Worm (Caenorhabditis elegans): ENCODE measurements around the gene mdt-22.

mdt-22 gene

ce11 chrII:10311973-10312372 lies 11.0 kb downstream of the mdt-22 start, which contains the start of gene srlf-34:
Gene srlf-34, plus strand, starts transcription at chrII:10312293.
- no peak for TF ChIP-seq fkh-10 (GFP tag; optimal IDR thresholded peaks at IDR 0.05)
- TF ChIP-seq eyg-1 (tag; optimal IDR thresholded peaks at IDR 0.05), result no peak
- no peak for TF ChIP-seq pax-1 (tag; optimal IDR thresholded peaks at IDR 0.05)
- TF ChIP-seq nfya-1 (tag; optimal IDR thresholded peaks at IDR 0.05), result no peak
- no peak for TF ChIP-seq pat-9 (tag; optimal IDR thresholded peaks at IDR 0.05)
- TF ChIP-seq pqm-1 (tag; optimal IDR thresholded peaks at IDR 0.05), result no peak
- TF ChIP-seq ceh-2 (tag; optimal IDR thresholded peaks at IDR 0.05), result no peak
- no peak for TF ChIP-seq ama-1 (optimal IDR thresholded peaks at IDR 0.05)
- no peak for TF ChIP-seq elt-4 (tag; optimal IDR thresholded peaks at IDR 0.05)
- no peak for TF ChIP-seq dve-1 (tag; optimal IDR thresholded peaks at IDR 0.05)
- no peak for TF ChIP-seq nhr-11 (tag; optimal IDR thresholded peaks at IDR 0.05)
- no peak for TF ChIP-seq ceh-31 (tag; optimal IDR thresholded peaks at IDR 0.05)

ce11 chrII:10315252-10315651 lies 14.2 kb downstream of the mdt-22 start, which contains the start of gene idpp-8:
Gene idpp-8, plus strand, starts transcription at chrII:10315552.
- TF ChIP-seq lim-6 (tag; optimal IDR thresholded peaks at IDR 0.05) (no peak), ceh-31 (tag; optimal IDR thresholded peaks at IDR 0.05) (no peak), pha-2 (tag; optimal IDR thresholded peaks at IDR 0.05) (no peak), pqm-1 (tag; optimal IDR thresholded peaks at IDR 0.05) (no peak), hlh-30 (tag; optimal IDR thresholded peaks at IDR 0.05; ENCODE audit: insufficient read depth) (no peak), nhr-11 (tag; optimal IDR thresholded peaks at IDR 0.05) (no peak), ceh-48 (tag; optimal IDR thresholded peaks at IDR 0.05) (no peak), che-1 (tag; optimal IDR thresholded peaks at IDR 0.05) (no peak), K09A11.1 (tag; optimal IDR thresholded peaks at IDR 0.05; ENCODE audit: insufficient read depth) (no peak), ref-2 (tag; optimal IDR thresholded peaks at IDR 0.05) (no peak), tbx-7 (tag; optimal IDR thresholded peaks at IDR 0.05) (no peak), dmd-4 (tag; optimal IDR thresholded peaks at IDR 0.05; ENCODE audit: borderline replicate concordance) (no peak), pha-4 (tag; optimal IDR thresholded peaks at IDR 0.05) (no peak), npax-4 (tag; optimal IDR thresholded peaks at IDR 0.05) (no peak), hlh-6 (tag; optimal IDR thresholded peaks at IDR 0.05) (no peak), madf-2 (tag; optimal IDR thresholded peaks at IDR 0.05) (no peak), unc-3 (GFP tag; conservative IDR thresholded peaks at IDR 0.05) (no peak), unc-3 (tag; optimal IDR thresholded peaks at IDR 0.05) (no peak)

ce11 chrII:10316119-10316518 lies 15.1 kb downstream of the mdt-22 start, which contains the start of gene gcy-5:
Gene gcy-5, minus strand, starts transcription at chrII:10316219.
- TF ChIP-seq pros-1 (tag; optimal IDR thresholded peaks at IDR 0.05) (no peak), hlh-15 (tag; optimal IDR thresholded peaks at IDR 0.05) (no peak), ceh-18 (tag; optimal IDR thresholded peaks at IDR 0.05) (no peak), ceh-34 (tag; optimal IDR thresholded peaks at IDR 0.05) (no peak), gmeb-2 (tag; optimal IDR thresholded peaks at IDR 0.05) (no peak), dmd-4 (tag; optimal IDR thresholded peaks at IDR 0.05; ENCODE audit: borderline replicate concordance) (no peak), che-1 (tag; optimal IDR thresholded peaks at IDR 0.05) (no peak), dve-1 (tag; optimal IDR thresholded peaks at IDR 0.05) (no peak), ceh-31 (tag; optimal IDR thresholded peaks at IDR 0.05) (no peak), sdc-2 (tag; optimal IDR thresholded peaks at IDR 0.05) (no peak), npax-4 (tag; optimal IDR thresholded peaks at IDR 0.05) (no peak), eyg-1 (tag; optimal IDR thresholded peaks at IDR 0.05) (no peak), hlh-13 (GFP tag; optimal IDR thresholded peaks at IDR 0.05) (no peak), ahr-1 (tag; optimal IDR thresholded peaks at IDR 0.05) (no peak), zip-5 (tag; optimal IDR thresholded peaks at IDR 0.05) (no peak), ama-1 (optimal IDR thresholded peaks at IDR 0.05) (no peak), unc-55 (GFP tag; optimal IDR thresholded peaks at IDR 0.05) (no peak), ceh-14 (tag; optimal IDR thresholded peaks at IDR 0.05) (no peak), pag-3 (tag; optimal IDR thresholded peaks at IDR 0.05; ENCODE audit: borderline replicate concordance) (no peak), lin-11 (tag; optimal IDR thresholded peaks at IDR 0.05) (no peak)

All from whole organism, late embryonic.